Fruit fly (Drosophila melanogaster) Kc167 (cell line): ENCODE measurements around the gene CG15528.

ENCODE experiments used
- Myc ChIP-seq: fragments of >200 bp; optimal IDR thresholded peaks from 2 replicates; lab custom pipeline; 2017; ENCODE audit warnings: missing external identifiers
- Sin3A ChIP-seq: fragments of >200 bp; optimal IDR thresholded peaks from 2 replicates; lab custom pipeline; 2018; ENCODE audit warnings: missing external identifiers
- h ChIP-seq: fragments of >200 bp; optimal IDR thresholded peaks from 3 replicates; lab custom pipeline; 2018; ENCODE audit warnings: missing external identifiers
- insv ChIP-seq: fragments of >200 bp; optimal IDR thresholded peaks from 3 replicates; lab custom pipeline; 2018; ENCODE audit warnings: missing external identifiers
- psq ChIP-seq: fragments of >200 bp; optimal IDR thresholded peaks from 2 replicates; lab custom pipeline; 2017; ENCODE audit warnings: missing external identifiers
- ttk ChIP-seq: sonication (Bioruptor generic); optimal IDR thresholded peaks from 2 replicates; lab custom pipeline; 2017; ENCODE audit warnings: missing external identifiers

dm6 chr3R:30061980-30062379 is 10.1 kb upstream of the CG15528 start:
- TF ChIP-seq ttk (lab: Kevin White, UChicago) (no peak), insv (no peak), Myc (lab: Kevin White, UChicago) (no peak), psq (lab: Kevin White, UChicago) (no peak), Sin3A (no peak), h (lab: Kevin White, UChicago) (no peak)
